Worm (Caenorhabditis elegans): Measurements from ENCODE around the gene npp-23.

DNA sequence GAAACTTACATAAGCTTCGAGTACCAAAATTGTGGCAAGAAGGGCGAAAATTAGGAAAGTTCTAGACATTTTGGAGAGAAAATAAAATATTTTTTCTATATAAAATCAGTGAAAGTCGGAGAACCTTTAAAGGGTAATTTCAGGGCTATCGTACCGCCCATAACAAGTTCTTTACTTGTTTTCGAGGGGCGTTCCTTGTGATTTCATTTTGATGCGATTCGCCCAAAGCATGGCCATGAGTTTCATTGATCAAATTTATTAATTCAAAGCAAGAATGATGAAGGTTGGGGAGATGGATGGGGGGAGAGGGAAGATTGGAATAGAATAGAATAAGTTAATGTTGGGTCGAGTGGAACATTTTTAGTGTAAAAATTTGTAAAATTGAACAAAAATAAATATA, 46.5 kb upstream of the npp-23 start, which contains the start of gene C27B7.9:
- TF ChIP-seq unc-62 (GFP tag; optimal IDR thresholded peaks at IDR 0.05 in 1 of 2) (no peak), unc-62 (tag; optimal IDR thresholded peaks at IDR 0.05) (no peak), unc-130 (GFP tag; optimal IDR thresholded peaks at IDR 0.05) (no peak), nhr-77 (tag; optimal IDR thresholded peaks at IDR 0.05) (no peak), lin-15B (tag; optimal IDR thresholded peaks at IDR 0.05) (no peak), mdt-29 (GFP tag; IDR thresholded peaks at IDR 0.05) (no peak), unc-39 (tag; optimal IDR thresholded peaks at IDR 0.05) (no peak), snpc-4 (tag; optimal IDR thresholded peaks at IDR 0.05) (no peak)

Data from whole organism, L4 larva.